Worm (Caenorhabditis elegans) whole organism, early embryonic: ENCODE results near the gene col-160.

Experiments
- aly-1 ChIP-seq: sonication (generic microtip); optimal IDR thresholded peaks from 2 replicates; lab custom pipeline; 2016; ENCODE audit warnings: missing genetic modification characterization, missing compliant biosample characterization
- hnd-1 ChIP-seq: sonication (generic microtip); optimal IDR thresholded peaks from 2 replicates; lab custom pipeline; 2016; ENCODE audit warnings: missing genetic modification characterization, missing compliant biosample characterization

ce11 chrV:13170497-13170896 lies 31.5 kb downstream of the col-160 start:
- TF ChIP-seq aly-1 (tag; lab: Kevin White, UChicago) (no peak), hnd-1 (tag; lab: Kevin White, UChicago) (no peak)
